Worm (Caenorhabditis elegans) whole organism, L4/young adult: ENCODE measurements around the gene unc-43.

Experiments
- W03F9.2 ChIP-seq: fragments of 150-350 bp; optimal IDR thresholded peaks from 2 replicates; lab custom pipeline; 2014; ENCODE audit warnings: missing biosample characterization, missing genetic modification characterization
- dao-5 ChIP-seq: sonication (generic microtip); optimal IDR thresholded peaks from 2 replicates; lab custom pipeline; 2016; ENCODE audit warnings: missing genotype, missing genetic modification characterization, moderate library complexity, missing compliant biosample characterization
- him-1 ChIP-seq: sonication (generic microtip); optimal IDR thresholded peaks from 2 replicates; lab custom pipeline; 2016; ENCODE audit warnings: missing genotype, missing genetic modification reagents, missing genetic modification characterization, missing compliant biosample characterization

- TF ChIP-seq him-1 (tag; lab: Kevin White, UChicago) (no peak), W03F9.2 (tag; lab: Kevin White, UChicago) (no peak), dao-5 (tag; lab: Kevin White, UChicago) (no peak)
These were observed 18.1 kb downstream of the unc-43 start for ce11 chrIV:10331882-10332281.
